Worm (Caenorhabditis elegans) whole organism, young adult: ENCODE results near the gene fbxa-224.

ENCODE experiments used
- F33H1.4 ChIP-seq: fragments of 200-800 bp; sonication (Bioruptor generic); IDR thresholded peaks from 2 replicates; pipeline ENCODE4 v1.3.6; 2022; ENCODE audit warnings: missing genetic modification reagents, missing genetic modification characterization, missing compliant biosample characterization
- F49E8.2 ChIP-seq: sonication (generic microtip); optimal IDR thresholded peaks from 3 replicates; lab custom pipeline; 2017; ENCODE audit warnings: missing genetic modification characterization, mild to moderate bottlenecking, missing compliant biosample characterization, antibody characterized with exemption, moderate library complexity; ENCODE audit not compliant: insufficient read depth
- F52B5.7 ChIP-seq: sonication (generic microtip); optimal IDR thresholded peaks from 2 replicates; lab custom pipeline; 2016; ENCODE audit warnings: mild to moderate bottlenecking, missing genetic modification characterization, missing compliant biosample characterization
- T26A5.8 ChIP-seq: sonication (generic microtip); optimal IDR thresholded peaks from 2 replicates; lab custom pipeline; 2016; ENCODE audit warnings: missing genetic modification characterization, missing compliant biosample characterization
- ZK185.1 ChIP-seq: sonication (generic microtip); optimal IDR thresholded peaks from 2 replicates; lab custom pipeline; 2016; ENCODE audit warnings: mild to moderate bottlenecking, missing genetic modification characterization, missing compliant biosample characterization; ENCODE audit not compliant: poor library complexity, severe bottlenecking
- dpff-1 ChIP-seq: sonication (generic microtip); optimal IDR thresholded peaks from 2 replicates; lab custom pipeline; 2017; ENCODE audit warnings: mild to moderate bottlenecking, missing genetic modification characterization, missing compliant biosample characterization
- dpl-1 ChIP-seq: fragments of 150-350 bp; optimal IDR thresholded peaks from 2 replicates; lab custom pipeline; 2014; ENCODE audit warnings: missing biosample characterization, missing genetic modification reagents, missing genetic modification characterization
- hrde-1 ChIP-seq: sonication (generic microtip); optimal IDR thresholded peaks from 2 replicates; lab custom pipeline; 2016; ENCODE audit warnings: missing genetic modification characterization, mild to moderate bottlenecking, missing compliant biosample characterization, moderate library complexity, missing genotype, missing genetic modification reagents, borderline replicate concordance
- nfya-1 ChIP-seq: sonication (generic microtip); optimal IDR thresholded peaks from 2 replicates; lab custom pipeline; 2017; ENCODE audit warnings: antibody characterized with exemption, missing compliant biosample characterization, missing genetic modification characterization, borderline replicate concordance; ENCODE audit not compliant: insufficient read depth
- sptf-2 ChIP-seq: fragments of 200-800 bp; sonication (Bioruptor generic); optimal IDR thresholded peaks from 2 replicates; lab custom pipeline; 2018; ENCODE audit warnings: mild to moderate bottlenecking, missing genetic modification characterization, missing compliant biosample characterization

DNA sequence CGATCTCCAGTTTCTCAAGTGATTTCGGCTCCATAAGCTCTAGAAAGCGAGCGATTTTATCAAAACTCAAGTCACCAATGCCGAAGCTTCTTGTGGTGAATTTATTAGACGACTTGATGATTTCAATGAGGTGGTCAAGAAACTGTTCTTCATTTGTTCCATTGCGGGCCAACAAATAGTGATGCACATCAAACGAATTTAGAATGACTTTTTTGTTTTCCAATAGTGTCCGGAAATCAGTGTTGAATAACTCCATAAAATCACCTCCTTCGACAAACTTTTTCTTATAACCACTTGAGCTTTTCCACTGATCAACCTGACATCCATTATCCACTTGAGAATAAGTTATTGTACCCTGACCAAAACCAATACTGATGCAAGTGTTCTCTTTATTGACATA, 675 bp downstream of the fbxa-224 start:
- TF ChIP-seq ZK185.1 (tag; lab: Kevin White, UChicago) (no peak), F49E8.2 (tag; lab: Kevin White, UChicago) (no peak), T26A5.8 (tag; lab: Kevin White, UChicago) (no peak), nfya-1 (tag; lab: Kevin White, UChicago) (no peak), F33H1.4 (GFP tag; lab: Robert Waterston, UW) (no peak), sptf-2 (GFP tag; lab: Kevin White, UChicago) (no peak), dpl-1 (GFP tag; lab: Kevin White, UChicago) (no peak), hrde-1 (tag; lab: Kevin White, UChicago) (no peak), F52B5.7 (tag; lab: Kevin White, UChicago) (no peak), dpff-1 (tag; lab: Kevin White, UChicago) (no peak)
